Worm (Caenorhabditis elegans): ENCODE measurements around the gene oig-2.

Gene oig-2

DNA sequence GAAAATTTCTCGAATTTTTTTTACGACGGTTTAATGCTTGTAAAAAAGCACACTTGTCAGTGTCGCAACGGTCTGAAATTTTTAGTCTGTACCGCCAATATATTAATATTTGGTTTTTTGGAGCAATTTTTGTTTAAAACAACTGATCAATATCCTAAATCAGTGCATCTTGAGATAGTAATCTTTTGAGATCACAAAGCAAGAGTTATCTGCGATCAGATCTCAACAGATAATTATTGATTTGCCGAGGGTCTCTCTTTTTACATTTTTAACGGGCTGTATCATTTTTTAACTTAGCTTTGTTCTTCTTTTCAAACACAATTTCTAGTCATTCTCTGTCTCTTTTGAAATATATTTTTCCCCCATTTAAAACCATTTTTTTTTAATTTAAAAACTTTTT lies 42.8 kb downstream of the oig-2 start:
- TF ChIP-seq vab-7 (GFP tag; IDR thresholded peaks at IDR 0.05) (no peak), F44E2.7 (GFP tag; IDR thresholded peaks at IDR 0.05) (no peak), nhr-76 (tag; optimal IDR thresholded peaks at IDR 0.05) (no peak), rbr-2 (tag; optimal IDR thresholded peaks at IDR 0.05) (no peak), mes-2 (tag; optimal IDR thresholded peaks at IDR 0.05; ENCODE audit: poor library complexity, severe bottlenecking) (no peak), Y105C5A.15 (GFP tag; IDR thresholded peaks at IDR 0.05) (no peak), mdt-29 (GFP tag; IDR thresholded peaks at IDR 0.05) (no peak), dve-1 (tag; optimal IDR thresholded peaks at IDR 0.05; ENCODE audit: insufficient read depth) (no peak), gei-8 (GFP tag; optimal IDR thresholded peaks at IDR 0.05) (no peak), daf-16 (GFP tag; optimal IDR thresholded peaks at IDR 0.05) (no peak), daf-16 (tag; optimal IDR thresholded peaks at IDR 0.05) (no peak)

DNA sequence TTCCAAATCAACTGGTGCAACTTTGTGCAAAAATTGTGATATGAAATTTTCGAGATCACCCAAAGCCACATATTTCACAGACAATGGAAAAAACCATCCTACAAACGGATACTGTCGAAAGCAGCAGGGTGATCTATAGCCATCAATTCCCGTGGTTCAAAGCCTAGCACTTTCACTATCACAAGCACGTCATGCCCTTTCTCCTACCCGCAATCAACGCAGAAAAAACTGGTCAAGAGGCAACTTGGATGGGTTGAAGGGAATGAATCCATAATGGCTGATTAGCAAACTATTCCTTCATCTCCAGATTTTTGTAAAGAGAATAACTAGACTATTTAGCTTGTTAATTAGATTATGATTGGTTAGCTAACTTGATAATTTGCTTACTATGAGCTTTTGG lies 46.2 kb downstream of the oig-2 start:
- TF ChIP-seq snpc-4 (tag; optimal IDR thresholded peaks at IDR 0.05), result no peak
- TF ChIP-seq hlh-11 (tag; optimal IDR thresholded peaks at IDR 0.05), result no peak
- TF ChIP-seq nhr-77 (tag; optimal IDR thresholded peaks at IDR 0.05), result no peak
- no peak for TF ChIP-seq zfp-3 (GFP tag; conservative IDR thresholded peaks at IDR 0.05)
- TF ChIP-seq lsy-2 (tag; optimal IDR thresholded peaks at IDR 0.05), result no peak
- peak; percentile 86 for TF ChIP-seq aha-1 (tag)

DNA sequence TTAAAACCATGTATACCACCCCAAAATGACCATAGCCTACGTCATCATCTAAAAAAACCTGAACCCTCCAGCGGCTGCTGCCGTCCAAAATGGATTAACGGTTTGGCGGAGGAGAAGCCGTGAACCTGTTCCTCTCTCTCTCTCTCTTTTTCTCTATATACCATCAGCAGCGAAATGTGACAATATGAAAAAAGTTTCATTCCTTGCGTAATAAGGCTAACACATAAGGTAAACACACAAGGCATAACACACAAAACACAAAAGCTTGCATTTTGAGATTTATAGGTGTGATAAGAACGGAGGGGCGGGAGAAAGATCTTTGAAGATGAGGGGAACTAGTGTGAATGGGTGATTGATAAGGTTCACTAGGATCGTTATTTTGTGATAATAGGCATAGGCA lies 46.7 kb downstream of the oig-2 start:
- no peak for TF ChIP-seq dmd-8 (GFP tag; IDR thresholded peaks at IDR 0.05)
- no peak for TF ChIP-seq F10B5.3 (tag; optimal IDR thresholded peaks at IDR 0.05)
- no peak for TF ChIP-seq hlh-30 (tag; optimal IDR thresholded peaks at IDR 0.05; ENCODE audit: insufficient read depth)
- no peak for TF ChIP-seq Y48G9A.11 (GFP tag; IDR thresholded peaks at IDR 0.05)
- no peak for TF ChIP-seq aly-2 (tag; optimal IDR thresholded peaks at IDR 0.05)
- TF ChIP-seq hlh-11 (tag; optimal IDR thresholded peaks at IDR 0.05), result peak; percentile 45
- no peak for TF ChIP-seq lir-3 (tag; optimal IDR thresholded peaks at IDR 0.05)
- no peak for TF ChIP-seq zag-1 (tag; optimal IDR thresholded peaks at IDR 0.05)
- TF ChIP-seq F26F4.8 (GFP tag; conservative IDR thresholded peaks at IDR 0.05), result no peak
- peak; percentile 42 for TF ChIP-seq nhr-48 (tag; optimal IDR thresholded peaks at IDR 0.05)

DNA sequence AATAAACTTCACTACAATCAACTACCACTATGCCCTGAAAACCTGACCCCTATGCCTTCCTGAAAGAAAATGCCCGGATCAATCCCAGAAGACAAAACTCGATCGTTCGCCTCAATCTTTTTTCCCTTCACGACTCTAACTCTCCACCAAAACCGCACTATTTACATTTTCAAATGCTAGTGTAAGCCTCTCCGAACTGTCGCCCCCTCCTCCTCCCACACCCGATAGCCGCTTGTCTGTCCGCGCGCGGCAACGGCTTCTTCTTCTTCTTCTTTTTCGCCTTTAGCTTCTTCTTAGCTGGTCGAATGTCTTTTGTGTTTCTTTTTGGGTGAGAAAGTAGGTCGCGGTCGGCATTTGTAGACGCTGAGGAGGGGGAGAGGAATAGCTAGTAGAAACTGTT lies 47.8 kb downstream of the oig-2 start:
- TF ChIP-seq daf-16 (GFP tag; optimal IDR thresholded peaks at IDR 0.05) (no peak), daf-16 (tag; optimal IDR thresholded peaks at IDR 0.05) (no peak), Y105C5A.15 (GFP tag; IDR thresholded peaks at IDR 0.05) (no peak), pha-4 (GFP tag; IDR thresholded peaks at IDR 0.05) (no peak), pha-4 (tag; optimal IDR thresholded peaks at IDR 0.05) (no peak), unc-62 (GFP tag; optimal IDR thresholded peaks at IDR 0.05 in 1 of 2) (peak in 1 of 2 experiments; percentile 81), unc-62 (tag; optimal IDR thresholded peaks at IDR 0.05) (no peak), hlh-30 (tag; optimal IDR thresholded peaks at IDR 0.05; ENCODE audit: insufficient read depth) (no peak), mdt-29 (GFP tag; IDR thresholded peaks at IDR 0.05) (no peak), ama-1 (optimal IDR thresholded peaks at IDR 0.05) (no peak), jun-1 (tag; optimal IDR thresholded peaks at IDR 0.05) (no peak)

All from whole organism, L4 larva.